Worm (Caenorhabditis elegans) whole organism, midembryonic: Measurements from ENCODE around the gene ZK899.5.

Experiments
- T22C8.4 ChIP-seq: fragments of 200-800 bp; sonication (Bioruptor generic); IDR thresholded peaks from 2 replicates; pipeline ENCODE4 v1.3.6; 2022; ENCODE audit warnings: missing genetic modification characterization, missing compliant biosample characterization
- cog-1 ChIP-seq: sonication (generic microtip); optimal IDR thresholded peaks from 2 replicates; lab custom pipeline; 2016; ENCODE audit warnings: missing genetic modification characterization, missing compliant biosample characterization
- flt-1 ChIP-seq: fragments of 200-800 bp; sonication (Bioruptor generic); IDR thresholded peaks from 2 replicates; pipeline ENCODE4 v1.3.6; 2022; ENCODE audit warnings: missing genetic modification characterization, missing compliant biosample characterization
- klf-2 ChIP-seq: fragments of 200-800 bp; sonication (Bioruptor generic); conservative IDR thresholded peaks from 2 replicates; pipeline ENCODE4 v1.3.6; 2022; ENCODE audit warnings: missing genetic modification reagents, missing genetic modification characterization, missing compliant biosample characterization
- tab-1 ChIP-seq: fragments of 200-800 bp; sonication (Bioruptor generic); IDR thresholded peaks from 2 replicates; pipeline ENCODE4 v1.3.6; 2022; ENCODE audit warnings: missing genetic modification characterization, missing compliant biosample characterization
- ztf-23 ChIP-seq: fragments of 200-800 bp; sonication (Bioruptor generic); IDR thresholded peaks from 2 replicates; pipeline ENCODE4 v1.3.6; 2022; ENCODE audit warnings: missing genetic modification reagents, missing genetic modification characterization, missing compliant biosample characterization

- TF ChIP-seq tab-1 (GFP tag; lab: Robert Waterston, UW) (no peak), klf-2 (GFP tag; lab: Robert Waterston, UW) (no peak), cog-1 (tag; lab: Kevin White, UChicago) (peak; percentile 32), flt-1 (no peak), ztf-23 (GFP tag; lab: Robert Waterston, UW) (no peak), T22C8.4 (GFP tag; lab: Robert Waterston, UW) (no peak)
Observed at ce11 chrX:9441512-9441911, 19.2 kb downstream of the ZK899.5 start, which contains the start of gene memb-1.
